Worm (Caenorhabditis elegans) whole organism, young adult: Measurements from ENCODE around the gene dot-1.4.

Experiments used
- B0261.1 ChIP-seq: sonication (generic microtip); optimal IDR thresholded peaks from 2 replicates; lab custom pipeline; 2016; ENCODE audit warnings: mild to moderate bottlenecking, missing genetic modification characterization, moderate library complexity, missing compliant biosample characterization
- B0336.3 ChIP-seq: fragments of 200-800 bp; sonication (Bioruptor generic); IDR thresholded peaks from 2 replicates; pipeline ENCODE4 v1.3.6; 2022; ENCODE audit warnings: missing genetic modification characterization, missing compliant biosample characterization
- C17E4.6 ChIP-seq: fragments of 200-800 bp; sonication (Bioruptor generic); IDR thresholded peaks from 2 replicates; pipeline ENCODE4 v1.3.6; 2022; ENCODE audit warnings: missing genetic modification reagents, missing genetic modification characterization, missing compliant biosample characterization
- F22D6.2 ChIP-seq: sonication (generic microtip); optimal IDR thresholded peaks from 2 replicates; lab custom pipeline; 2016; ENCODE audit warnings: mild to moderate bottlenecking, missing genetic modification characterization, missing compliant biosample characterization
- F33H1.4 ChIP-seq: fragments of 200-800 bp; sonication (Bioruptor generic); IDR thresholded peaks from 2 replicates; pipeline ENCODE4 v1.3.6; 2022; ENCODE audit warnings: missing genetic modification reagents, missing genetic modification characterization, missing compliant biosample characterization
- F39B2.1 ChIP-seq: fragments of 200-800 bp; sonication (Bioruptor generic); IDR thresholded peaks from 2 replicates; pipeline ENCODE4 v1.3.6; 2022; ENCODE audit warnings: missing genetic modification reagents, missing genetic modification characterization, missing compliant biosample characterization
- F52B5.7 ChIP-seq: sonication (generic microtip); optimal IDR thresholded peaks from 2 replicates; lab custom pipeline; 2016; ENCODE audit warnings: mild to moderate bottlenecking, missing genetic modification characterization, missing compliant biosample characterization
- K11D2.4 ChIP-seq: fragments of 200-800 bp; sonication (Bioruptor generic); IDR thresholded peaks from 2 replicates; pipeline ENCODE4 v1.3.6; 2022; ENCODE audit warnings: missing genetic modification reagents, missing genetic modification characterization, missing compliant biosample characterization
- K12H6.12 ChIP-seq: fragments of 200-800 bp; sonication (Bioruptor generic); optimal IDR thresholded peaks from 2 replicates; lab custom pipeline; 2018; ENCODE audit warnings: mild to moderate bottlenecking, missing genetic modification characterization, missing compliant biosample characterization
- T26A5.8 ChIP-seq: sonication (generic microtip); optimal IDR thresholded peaks from 2 replicates; lab custom pipeline; 2016; ENCODE audit warnings: missing genetic modification characterization, missing compliant biosample characterization
- Y53F4B.3 ChIP-seq: fragments of 200-800 bp; sonication (Bioruptor generic); IDR thresholded peaks from 2 replicates; pipeline ENCODE4 v1.3.6; 2022; ENCODE audit warnings: missing genetic modification reagents, missing genetic modification characterization, missing compliant biosample characterization
- Y53G8AR.9 ChIP-seq: fragments of 200-800 bp; sonication (Bioruptor generic); conservative IDR thresholded peaks from 2 replicates; pipeline ENCODE4 v1.3.6; 2022; ENCODE audit warnings: missing genetic modification reagents, missing genetic modification characterization, missing compliant biosample characterization
- Y56A3A.18 ChIP-seq: fragments of 200-800 bp; sonication (Bioruptor generic); IDR thresholded peaks from 2 replicates; pipeline ENCODE4 v1.3.6; 2022; ENCODE audit warnings: missing genetic modification reagents, missing genetic modification characterization, missing compliant biosample characterization
- Y67H2A.10 ChIP-seq: fragments of 200-800 bp; sonication (Bioruptor generic); conservative IDR thresholded peaks from 2 replicates; pipeline ENCODE4 v1.3.6; 2022; ENCODE audit warnings: missing genetic modification reagents, missing genetic modification characterization, missing compliant biosample characterization
- ama-1 ChIP-seq, 3 experiments: fragments of 150-350 bp in 1 of 3; sonication (generic microtip) in 2 of 3; optimal IDR thresholded peaks; 2 replicates each; lab custom pipeline; 2014 to 2018; ENCODE audit warnings: missing biosample characterization in 2 of 3, missing genetic modification characterization in 2 of 3, missing genetic modification reagents in 2 of 3
- cebp-1 ChIP-seq, 2 experiments: fragments of 200-800 bp in 1 of 2; sonication (Bioruptor generic) in 1 of 2; sonication (generic microtip) in 1 of 2; IDR thresholded peaks in 1 of 2; optimal IDR thresholded peaks in 1 of 2; 2 replicates each; pipeline versions ENCODE4 v1.3.6 to Lab custom; 2017 to 2022; ENCODE audit warnings: missing compliant biosample characterization in 2 of 2, missing genetic modification characterization in 2 of 2, mild to moderate bottlenecking in 1 of 2, missing genetic modification reagents in 1 of 2, moderate library complexity in 1 of 2
- ceh-100 ChIP-seq: fragments of 200-800 bp; sonication (Bioruptor generic); IDR thresholded peaks from 2 replicates; pipeline ENCODE4 v1.3.6; 2022; ENCODE audit warnings: missing genetic modification reagents, missing genetic modification characterization, missing compliant biosample characterization
- dox-1 ChIP-seq: fragments of 200-800 bp; sonication (Bioruptor generic); IDR thresholded peaks from 2 replicates; pipeline ENCODE4 v1.3.6; 2022; ENCODE audit warnings: missing genetic modification reagents, missing genetic modification characterization, missing compliant biosample characterization
- dpl-1 ChIP-seq: fragments of 150-350 bp; optimal IDR thresholded peaks from 2 replicates; lab custom pipeline; 2014; ENCODE audit warnings: missing biosample characterization, missing genetic modification reagents, missing genetic modification characterization
- gei-17 ChIP-seq: fragments of 200-800 bp; sonication (Bioruptor generic); optimal IDR thresholded peaks from 2 replicates; lab custom pipeline; 2018; ENCODE audit warnings: mild to moderate bottlenecking, missing genetic modification characterization, missing compliant biosample characterization
- hlh-12 ChIP-seq: sonication (generic microtip); optimal IDR thresholded peaks from 2 replicates; lab custom pipeline; 2016; ENCODE audit warnings: missing genetic modification characterization, missing compliant biosample characterization
- hlh-26 ChIP-seq: fragments of 200-800 bp; sonication (Bioruptor generic); conservative IDR thresholded peaks from 2 replicates; pipeline ENCODE4 v1.3.6; 2022; ENCODE audit warnings: missing genetic modification reagents, missing genetic modification characterization, missing compliant biosample characterization
- hmg-1.2 ChIP-seq: fragments of 200-800 bp; sonication (Bioruptor generic); IDR thresholded peaks from 2 replicates; pipeline ENCODE4 v1.3.6; 2022; ENCODE audit warnings: missing genetic modification reagents, missing genetic modification characterization, missing compliant biosample characterization
- madf-6 ChIP-seq: fragments of 200-800 bp; sonication (Bioruptor generic); IDR thresholded peaks from 2 replicates; pipeline ENCODE4 v1.3.6; 2022; ENCODE audit warnings: missing genetic modification reagents, missing genetic modification characterization, missing compliant biosample characterization
- nfyb-1 ChIP-seq: fragments of 200-800 bp; sonication (Bioruptor generic); IDR thresholded peaks from 2 replicates; pipeline ENCODE4 v1.3.6; 2022; ENCODE audit warnings: missing genetic modification reagents, missing genetic modification characterization, missing compliant biosample characterization
- nhr-80 ChIP-seq: sonication (generic microtip); optimal IDR thresholded peaks from 2 replicates; lab custom pipeline; 2016; ENCODE audit warnings: missing genetic modification characterization, missing compliant biosample characterization
- nhr-90 ChIP-seq: sonication (generic microtip); optimal IDR thresholded peaks from 2 replicates; lab custom pipeline; 2016; ENCODE audit warnings: missing genotype, mild to moderate bottlenecking, missing genetic modification characterization, missing compliant biosample characterization
- rcor-1 ChIP-seq: fragments of 200-800 bp; sonication (Bioruptor generic); IDR thresholded peaks from 2 replicates; pipeline ENCODE4 v1.3.6; 2022; ENCODE audit warnings: missing genetic modification reagents, missing genetic modification characterization, missing compliant biosample characterization
- rec-8 ChIP-seq, 2 experiments: sonication (generic microtip); optimal IDR thresholded peaks; 2 replicates each; lab custom pipeline; 2016; ENCODE audit warnings: mild to moderate bottlenecking in 2 of 2, missing genetic modification characterization in 2 of 2, missing genetic modification reagents in 2 of 2, missing genotype in 2 of 2, missing biosample characterization in 1 of 2, missing compliant biosample characterization in 1 of 2, moderate library complexity in 1 of 2
- repo-1 ChIP-seq: sonication (generic microtip); optimal IDR thresholded peaks from 2 replicates; lab custom pipeline; 2017; ENCODE audit warnings: mild to moderate bottlenecking, missing genetic modification characterization, missing compliant biosample characterization
- snpc-1.1 ChIP-seq: sonication (generic microtip); optimal IDR thresholded peaks from 2 replicates; lab custom pipeline; 2017; ENCODE audit warnings: missing genetic modification characterization, mild to moderate bottlenecking, missing compliant biosample characterization, antibody characterized with exemption, moderate library complexity, missing genotype, missing genetic modification reagents; ENCODE audit not compliant: insufficient read depth
- zfh-2 ChIP-seq: fragments of 200-800 bp; sonication (Bioruptor generic); conservative IDR thresholded peaks from 2 replicates; pipeline ENCODE4 v1.3.6; 2022; ENCODE audit warnings: missing genetic modification reagents, missing genetic modification characterization, missing compliant biosample characterization
- zim-3 ChIP-seq: sonication (generic microtip); optimal IDR thresholded peaks from 2 replicates; lab custom pipeline; 2017; ENCODE audit warnings: mild to moderate bottlenecking, missing genetic modification characterization, moderate library complexity, missing compliant biosample characterization
- ztf-22 ChIP-seq: fragments of 200-800 bp; sonication (Bioruptor generic); optimal IDR thresholded peaks from 2 replicates; lab custom pipeline; 2018; ENCODE audit warnings: mild to moderate bottlenecking, missing genetic modification characterization, moderate library complexity, missing compliant biosample characterization
- ztf-26 ChIP-seq: sonication (generic microtip); optimal IDR thresholded peaks from 2 replicates; lab custom pipeline; 2017; ENCODE audit warnings: missing genetic modification characterization, missing compliant biosample characterization
- ztf-3 ChIP-seq: fragments of 200-800 bp; sonication (Bioruptor generic); optimal IDR thresholded peaks from 2 replicates; lab custom pipeline; 2018; ENCODE audit warnings: mild to moderate bottlenecking, missing genetic modification characterization, missing compliant biosample characterization

dot-1.4 gene

DNA sequence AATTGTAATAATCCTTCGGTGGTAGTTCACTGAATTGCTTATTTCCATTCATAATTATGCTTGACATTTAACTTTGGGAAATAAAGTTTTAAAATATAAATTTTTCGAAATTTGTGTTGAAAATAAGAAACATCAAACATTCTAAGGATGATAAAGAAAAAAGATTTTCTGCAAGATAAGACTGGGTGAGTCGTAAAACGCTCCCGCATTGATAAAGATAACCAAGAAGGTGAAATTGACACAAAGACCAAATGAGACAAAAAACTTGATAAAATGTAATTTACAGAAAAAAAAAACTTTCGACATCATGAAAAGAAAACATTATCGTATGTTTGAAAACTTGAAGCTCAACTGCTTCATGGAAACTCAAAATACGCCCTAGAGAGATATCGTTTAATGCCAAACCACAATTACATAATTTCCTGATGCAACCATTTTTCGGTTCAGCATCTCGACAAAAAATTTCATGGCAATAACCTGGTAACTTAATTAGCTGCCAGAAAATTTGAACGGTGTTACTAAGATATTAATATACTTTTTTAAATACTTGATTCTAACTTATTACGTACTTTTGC, 36.7 kb upstream of the dot-1.4 start:
- TF ChIP-seq K11D2.4 (GFP tag; lab: Robert Waterston, UW) = 0 out of 2 replicates have a peak, but pooled peaks have one; percentile 24
- TF ChIP-seq ztf-22 = no peak
- peak; percentile 12; the same call in 1 of the 2 replicates for TF ChIP-seq ceh-100
- 0 out of 2 replicates have a peak, but pooled peaks have one; percentile 16 for TF ChIP-seq nfyb-1 (GFP tag; lab: Robert Waterston, UW)
- peak; percentile 11 for TF ChIP-seq T26A5.8 (tag; lab: Kevin White, UChicago)
- peak; percentile 2 for TF ChIP-seq repo-1 (tag; lab: Kevin White, UChicago)
- TF ChIP-seq rcor-1 = peak; percentile 7; the same call in 1 of the 2 replicates
- peak; percentile 59 for TF ChIP-seq nhr-80 (tag; lab: Kevin White, UChicago)
- TF ChIP-seq madf-6 (GFP tag; lab: Robert Waterston, UW) = no peak
- TF ChIP-seq K12H6.12 (tag; lab: Kevin White, UChicago) = no peak
- TF ChIP-seq Y56A3A.18 (GFP tag; lab: Robert Waterston, UW) = peak; percentile 56
- no peak for TF ChIP-seq Y53F4B.3 (GFP tag; lab: Robert Waterston, UW)
- TF ChIP-seq B0261.1 (tag; lab: Kevin White, UChicago) = peak; percentile 2
- TF ChIP-seq F22D6.2 = no peak
- peak; percentile 13; the same call in 1 of the 2 replicates for TF ChIP-seq B0336.3
- TF ChIP-seq cebp-1 (GFP tag; IDR thresholded peaks at IDR 0.05; lab: Robert Waterston, UW) = no peak
- TF ChIP-seq cebp-1 (tag; optimal IDR thresholded peaks at IDR 0.05; lab: Kevin White, UChicago) = peak; percentile 30
- peak; percentile 52; the same call in 1 of the 2 replicates for TF ChIP-seq Y53G8AR.9 (GFP tag; lab: Robert Waterston, UW)
- no peak for TF ChIP-seq snpc-1.1 (tag; lab: Kevin White, UChicago)
- peak; percentile 46 for TF ChIP-seq ztf-26 (tag; lab: Kevin White, UChicago)
- no peak for TF ChIP-seq dpl-1 (GFP tag; lab: Kevin White, UChicago)
- TF ChIP-seq hlh-12 = no peak

- TF ChIP-seq nhr-90 (no peak), F33H1.4 (no peak), rec-8 (tag; optimal IDR thresholded peaks at IDR 0.05; lab: Kevin White, UChicago) (no peak), F39B2.1 (GFP tag; lab: Robert Waterston, UW) (no peak), hlh-12 (no peak), dox-1 (GFP tag; lab: Robert Waterston, UW) (no peak), hlh-26 (GFP tag; lab: Robert Waterston, UW) (no peak), snpc-1.1 (tag; lab: Kevin White, UChicago) (no peak), zim-3 (no peak), hmg-1.2 (GFP tag; lab: Robert Waterston, UW) (no peak), F22D6.2 (no peak), ztf-22 (no peak), cebp-1 (GFP tag; IDR thresholded peaks at IDR 0.05; lab: Robert Waterston, UW) (no peak), cebp-1 (tag; optimal IDR thresholded peaks at IDR 0.05; lab: Kevin White, UChicago) (no peak), Y67H2A.10 (no peak), C17E4.6 (GFP tag; lab: Robert Waterston, UW) (no peak), gei-17 (GFP tag; lab: Kevin White, UChicago) (no peak), F52B5.7 (no peak), zfh-2 (GFP tag; lab: Robert Waterston, UW) (no peak), repo-1 (tag; lab: Kevin White, UChicago) (no peak)
These were observed 35.6 kb upstream of the dot-1.4 start for ce11 chrX:11967034-11967433.

DNA sequence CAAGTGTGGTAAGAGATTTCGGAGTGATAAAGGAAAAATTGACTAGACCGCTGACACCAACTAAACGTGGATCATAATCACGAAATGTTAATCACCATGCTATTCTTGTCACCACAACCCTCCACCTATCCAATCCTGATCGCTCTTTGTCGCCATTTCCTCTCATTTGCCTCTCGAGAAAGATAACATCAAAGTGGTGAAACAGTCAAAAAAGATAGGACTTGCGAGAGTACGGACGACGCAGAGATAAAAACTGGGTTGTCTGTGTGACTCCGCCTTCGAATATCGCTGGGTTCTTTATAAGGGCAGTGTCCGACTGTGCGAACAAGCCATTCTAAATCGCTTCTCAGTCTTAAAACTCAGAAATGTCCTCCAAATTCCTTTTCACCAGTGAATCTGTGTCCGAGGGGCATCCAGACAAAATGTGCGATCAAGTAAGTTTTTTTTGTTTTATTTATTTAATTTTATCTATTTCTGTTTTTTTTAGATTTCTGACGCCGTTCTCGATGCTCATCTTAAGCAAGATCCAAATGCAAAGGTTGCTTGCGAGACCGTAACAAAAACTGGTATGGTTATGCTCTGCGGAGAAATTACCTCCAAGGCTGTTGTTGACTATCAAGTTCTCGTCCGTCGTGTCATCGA, 34.3 kb upstream of the dot-1.4 start, which contains the start of gene sams-1:
Gene sams-1 (plus strand): TSS at position 300 of the 642 bp plus-strand sequence.
- TF ChIP-seq Y56A3A.18 (GFP tag; lab: Robert Waterston, UW) (no peak), ama-1 (optimal IDR thresholded peaks at IDR 0.05; lab: Kevin White, UChicago) (peak; percentile 77), ama-1 (GFP tag; optimal IDR thresholded peaks at IDR 0.05; lab: Kevin White, UChicago) (no peak), ztf-3 (GFP tag; lab: Kevin White, UChicago) (no peak), nhr-80 (tag; lab: Kevin White, UChicago) (peak; percentile 8), dox-1 (GFP tag; lab: Robert Waterston, UW) (0 out of 2 replicates have a peak, but pooled peaks have one; percentile 6)
